Fruit fly (Drosophila melanogaster) whole organism, adult: ENCODE data around the gene CG6834.

Experiments used
- CG11617 ChIP-seq: fragments of 200-800 bp; sonication (Bioruptor generic); optimal IDR thresholded peaks from 2 replicates; lab custom pipeline; 2017; ENCODE audit warnings: mild to moderate bottlenecking, missing biosample characterization, missing genetic modification reagents, missing genetic modification characterization
- CG12768 ChIP-seq: fragments of 200-800 bp; sonication (Bioruptor generic); optimal IDR thresholded peaks from 2 replicates; lab custom pipeline; 2017; ENCODE audit warnings: missing biosample characterization, missing genetic modification characterization, mild to moderate bottlenecking, moderate library complexity, missing genetic modification reagents
- CG14711 ChIP-seq: fragments of 200-800 bp; sonication (Bioruptor generic); optimal IDR thresholded peaks from 2 replicates; lab custom pipeline; 2018; ENCODE audit warnings: missing biosample characterization, mild to moderate bottlenecking, missing genetic modification characterization, moderate library complexity
- CG1620 ChIP-seq: fragments of 200-800 bp; sonication (Bioruptor generic); optimal IDR thresholded peaks from 2 replicates; lab custom pipeline; 2016; ENCODE audit warnings: missing biosample characterization, missing genetic modification characterization
- CG33017 ChIP-seq: fragments of 200-800 bp; sonication (Bioruptor generic); optimal IDR thresholded peaks from 2 replicates; lab custom pipeline; 2018; ENCODE audit warnings: missing biosample characterization, mild to moderate bottlenecking, missing genetic modification characterization, moderate library complexity
- CG5204 ChIP-seq: fragments of 200-800 bp; sonication (Bioruptor generic); optimal IDR thresholded peaks from 2 replicates; lab custom pipeline; 2016; ENCODE audit warnings: missing biosample characterization, missing genetic modification characterization
- CG7045 ChIP-seq: fragments of 200-800 bp; sonication (Bioruptor generic); optimal IDR thresholded peaks from 2 replicates; lab custom pipeline; 2017; ENCODE audit warnings: missing biosample characterization, mild to moderate bottlenecking, missing genetic modification characterization
- CG7101 ChIP-seq: fragments of 200-800 bp; sonication (Bioruptor generic); optimal IDR thresholded peaks from 2 replicates; lab custom pipeline; 2018; ENCODE audit warnings: missing biosample characterization, mild to moderate bottlenecking, missing genetic modification characterization, moderate library complexity
- Clk ChIP-seq: fragments of 200-800 bp; sonication (Bioruptor generic); optimal IDR thresholded peaks from 2 replicates; lab custom pipeline; 2017; ENCODE audit warnings: missing biosample characterization, missing genetic modification characterization
- Crg-1 ChIP-seq: fragments of 200-800 bp; sonication (Bioruptor generic); optimal IDR thresholded peaks from 2 replicates; lab custom pipeline; 2016; ENCODE audit warnings: missing biosample characterization, missing genetic modification characterization
- Hr96 ChIP-seq: fragments of 200-800 bp; sonication (Bioruptor generic); optimal IDR thresholded peaks from 2 replicates; lab custom pipeline; 2016; ENCODE audit warnings: missing biosample characterization, missing genetic modification characterization
- Mnt ChIP-seq: fragments of 200-800 bp; sonication (Bioruptor generic); optimal IDR thresholded peaks from 2 replicates; lab custom pipeline; 2016; ENCODE audit warnings: missing biosample characterization, mild to moderate bottlenecking, missing genetic modification characterization
- bab1 ChIP-seq: fragments of 200-800 bp; sonication (Bioruptor generic); optimal IDR thresholded peaks from 3 replicates; lab custom pipeline; 2019; ENCODE audit warnings: missing biosample characterization, mild to moderate bottlenecking, missing genetic modification characterization, moderate library complexity
- cic ChIP-seq: fragments of 200-800 bp; sonication (Bioruptor generic); optimal IDR thresholded peaks from 2 replicates; lab custom pipeline; 2017; ENCODE audit warnings: missing biosample characterization, mild to moderate bottlenecking, missing genetic modification characterization, moderate library complexity
- cnc ChIP-seq, 2 experiments: fragments of >200 bp; optimal IDR thresholded peaks; 2 replicates each; lab custom pipeline; 2017
- kay ChIP-seq: fragments of 200-800 bp; sonication (Bioruptor generic); peaks from one replicate; lab custom pipeline; 2016; ENCODE audit warnings: missing biosample characterization, missing genetic modification characterization, borderline replicate concordance
- ovo ChIP-seq: fragments of 200-800 bp; sonication (Bioruptor generic); optimal IDR thresholded peaks from 2 replicates; lab custom pipeline; 2016; ENCODE audit warnings: missing biosample characterization, missing genetic modification characterization
- pad ChIP-seq: fragments of 200-800 bp; sonication (Bioruptor generic); optimal IDR thresholded peaks from 3 replicates; lab custom pipeline; 2017; ENCODE audit warnings: missing biosample characterization, missing genetic modification characterization, mild to moderate bottlenecking, moderate library complexity, missing genetic modification reagents
- tj ChIP-seq: fragments of 200-800 bp; sonication (Bioruptor generic); optimal IDR thresholded peaks from 3 replicates; lab custom pipeline; 2017; ENCODE audit warnings: missing biosample characterization, mild to moderate bottlenecking, missing genetic modification characterization, moderate library complexity
- toe ChIP-seq: fragments of 200-800 bp; sonication (Bioruptor generic); optimal IDR thresholded peaks from 2 replicates; lab custom pipeline; 2016; ENCODE audit warnings: missing biosample characterization, missing genetic modification characterization

The CG6834 gene

dm6 chr3R:11671784-11672183 lies 16.1 kb downstream of the CG6834 start:
- TF ChIP-seq CG7045 (GFP tag; lab: Kevin White, UChicago) = no peak
- no peak for TF ChIP-seq Mnt (GFP tag; lab: Kevin White, UChicago)
- TF ChIP-seq pad (GFP tag; lab: Kevin White, UChicago) = no peak
- TF ChIP-seq CG7101 = no peak
- TF ChIP-seq ovo (GFP tag; lab: Kevin White, UChicago) = no peak
- no peak for TF ChIP-seq Hr96
- TF ChIP-seq CG11617 (GFP tag; lab: Kevin White, UChicago) = no peak
- no peak for TF ChIP-seq Crg-1 (GFP tag; lab: Kevin White, UChicago)
- TF ChIP-seq CG33017 (tag; lab: Kevin White, UChicago) = no peak
- TF ChIP-seq CG1620 (GFP tag; lab: Kevin White, UChicago) = no peak
- no peak for TF ChIP-seq CG12768 (GFP tag; lab: Kevin White, UChicago)
- no peak for TF ChIP-seq bab1 (GFP tag; lab: Kevin White, UChicago)
- no peak for TF ChIP-seq tj (GFP tag; lab: Kevin White, UChicago)
- TF ChIP-seq CG14711 (tag; lab: Kevin White, UChicago) = no peak
- no peak for TF ChIP-seq Clk (GFP tag; lab: Kevin White, UChicago)

- no peak for TF ChIP-seq CG1620 (GFP tag; lab: Kevin White, UChicago)
These were observed 17.0 kb downstream of the CG6834 start for dm6 chr3R:11670888-11671287.

dm6 chr3R:11669954-11670347 lies 18.0 kb downstream of the CG6834 start:
- TF ChIP-seq bab1 (GFP tag; lab: Kevin White, UChicago) = no peak
- no peak for TF ChIP-seq Hr96
- no peak for TF ChIP-seq Clk (GFP tag; lab: Kevin White, UChicago)
- no peak for TF ChIP-seq Mnt (GFP tag; lab: Kevin White, UChicago)
- no peak for TF ChIP-seq toe (GFP tag; lab: Kevin White, UChicago)
- TF ChIP-seq CG7101 = no peak
- no peak for TF ChIP-seq cnc (optimal IDR thresholded peaks at IDR 0.05; lab: Kevin White, UChicago)
- TF ChIP-seq ovo (GFP tag; lab: Kevin White, UChicago) = no peak
- no peak for TF ChIP-seq tj (GFP tag; lab: Kevin White, UChicago)
- TF ChIP-seq kay (GFP tag; lab: Kevin White, UChicago) = no peak
- no peak for TF ChIP-seq CG7045 (GFP tag; lab: Kevin White, UChicago)
- TF ChIP-seq CG1620 (GFP tag; lab: Kevin White, UChicago) = no peak
- TF ChIP-seq pad (GFP tag; lab: Kevin White, UChicago) = no peak
- TF ChIP-seq CG11617 (GFP tag; lab: Kevin White, UChicago) = no peak
- no peak for TF ChIP-seq CG12768 (GFP tag; lab: Kevin White, UChicago)
- TF ChIP-seq CG5204 = no peak
- no peak for TF ChIP-seq CG33017 (tag; lab: Kevin White, UChicago)
- no peak for TF ChIP-seq Crg-1 (GFP tag; lab: Kevin White, UChicago)
- no peak for TF ChIP-seq CG14711 (tag; lab: Kevin White, UChicago)

- TF ChIP-seq CG1620 (GFP tag; lab: Kevin White, UChicago) (no peak), bab1 (GFP tag; lab: Kevin White, UChicago) (peak; percentile 2)
These were observed 18.6 kb downstream of the CG6834 start for dm6 chr3R:11669017-11669953.

dm6 chr3R:11665925-11666687 lies 21.8 kb downstream of the CG6834 start:
- TF ChIP-seq cic (GFP tag; lab: Kevin White, UChicago) (peak; percentile 53), kay (GFP tag; lab: Kevin White, UChicago) (peak; percentile 88), tj (GFP tag; lab: Kevin White, UChicago) (no peak), CG12768 (GFP tag; lab: Kevin White, UChicago) (peak; percentile 25), CG7045 (GFP tag; lab: Kevin White, UChicago) (peak; percentile 8), Mnt (GFP tag; lab: Kevin White, UChicago) (peak; percentile 11), Hr96 (no peak), bab1 (GFP tag; lab: Kevin White, UChicago) (no peak)

dm6 chr3R:11665508-11665907 lies 22.4 kb downstream of the CG6834 start:
- TF ChIP-seq bab1 (GFP tag; lab: Kevin White, UChicago) (peak; percentile 47), CG7101 (no peak)
